Worm (Caenorhabditis elegans): ENCODE measurements around the gene perm-5.

ce11 chrIV:5654203-5654602 is 49.1 kb downstream of the perm-5 start:
- no peak for TF ChIP-seq him-1 (tag; optimal IDR thresholded peaks at IDR 0.05)
- TF ChIP-seq W03F9.2 (tag; optimal IDR thresholded peaks at IDR 0.05), result no peak
